Fruit fly (Drosophila melanogaster) whole organism, embryonic: ENCODE results near the gene Swip-1.

Experiments used
- Bgb ChIP-seq: fragments of 200-800 bp; sonication (Bioruptor generic); IDR thresholded peaks from 2 replicates; pipeline ENCODE4 v1.3.6; 2022; ENCODE audit warnings: missing biosample characterization, missing genetic modification characterization; ENCODE audit not compliant: partially characterized antibody
- BtbVII ChIP-seq: fragments of 200-800 bp; sonication (Bioruptor generic); optimal IDR thresholded peaks from 3 replicates; lab custom pipeline; 2017; ENCODE audit warnings: missing biosample characterization, mild to moderate bottlenecking, missing genetic modification characterization
- CG11085 ChIP-seq: fragments of 200-800 bp; sonication (Bioruptor generic); IDR thresholded peaks from 2 replicates; pipeline ENCODE4 v1.3.6; 2022; ENCODE audit warnings: missing biosample characterization, missing genetic modification characterization
- CG12155 ChIP-seq: fragments of 200-800 bp; sonication (Bioruptor generic); optimal IDR thresholded peaks from 3 replicates; lab custom pipeline; 2016; ENCODE audit warnings: missing biosample characterization, missing genetic modification characterization
- CG1233 ChIP-seq: fragments of 200-800 bp; sonication (Bioruptor generic); optimal IDR thresholded peaks from 4 replicates; lab custom pipeline; 2018; ENCODE audit warnings: missing biosample characterization, mild to moderate bottlenecking, missing genetic modification characterization
- CG12744 ChIP-seq: fragments of 200-800 bp; sonication (Bioruptor generic); optimal IDR thresholded peaks from 2 replicates; lab custom pipeline; 2016; ENCODE audit warnings: missing biosample characterization, missing genetic modification characterization
- CG13424 ChIP-seq: fragments of 200-800 bp; sonication (Bioruptor generic); optimal IDR thresholded peaks from 2 replicates; lab custom pipeline; 2019; ENCODE audit warnings: missing biosample characterization, mild to moderate bottlenecking, missing genetic modification characterization, moderate library complexity
- CG14014 ChIP-seq: fragments of 200-800 bp; sonication (Bioruptor generic); IDR thresholded peaks from 2 replicates; pipeline ENCODE4 v1.3.6; 2022; ENCODE audit warnings: missing biosample characterization, missing genetic modification characterization
- CG15011 ChIP-seq: fragments of 200-800 bp; sonication (Bioruptor generic); optimal IDR thresholded peaks from 3 replicates; lab custom pipeline; 2018; ENCODE audit warnings: missing biosample characterization, mild to moderate bottlenecking, missing genetic modification characterization
- CG15269 ChIP-seq: fragments of 200-800 bp; sonication (Bioruptor generic); optimal IDR thresholded peaks from 2 replicates; lab custom pipeline; 2018; ENCODE audit warnings: missing biosample characterization, mild to moderate bottlenecking, missing genetic modification characterization, moderate library complexity
- CG15601 ChIP-seq: fragments of 200-800 bp; sonication (Bioruptor generic); optimal IDR thresholded peaks from 3 replicates; lab custom pipeline; 2019; ENCODE audit warnings: missing biosample characterization, mild to moderate bottlenecking, missing genetic modification characterization, moderate library complexity
- CG18764 ChIP-seq: fragments of 200-800 bp; sonication (Bioruptor generic); optimal IDR thresholded peaks from 3 replicates; lab custom pipeline; 2016; ENCODE audit warnings: missing biosample characterization, missing genetic modification characterization
- CG2712 ChIP-seq: fragments of 200-800 bp; optimal IDR thresholded peaks from 3 replicates; lab custom pipeline; 2019; ENCODE audit warnings: missing biosample characterization, mild to moderate bottlenecking, missing genetic modification characterization, moderate library complexity
- CG30403 ChIP-seq: fragments of 200-800 bp; sonication (Bioruptor generic); optimal IDR thresholded peaks from 3 replicates; lab custom pipeline; 2016; ENCODE audit warnings: missing biosample characterization, missing genetic modification characterization
- CG31441 ChIP-seq: fragments of 200-800 bp; sonication (Bioruptor generic); IDR thresholded peaks from 2 replicates; pipeline ENCODE4 v1.3.6; 2022; ENCODE audit warnings: missing biosample characterization, missing genetic modification characterization
- CG32772 ChIP-seq: fragments of 200-800 bp; sonication (Bioruptor generic); IDR thresholded peaks from 2 replicates; pipeline ENCODE4 v1.3.6; 2022; ENCODE audit warnings: missing biosample characterization, missing genetic modification characterization
- CG3407 ChIP-seq: fragments of 200-800 bp; sonication (Bioruptor generic); optimal IDR thresholded peaks from 2 replicates; lab custom pipeline; 2018; ENCODE audit warnings: missing biosample characterization, mild to moderate bottlenecking, missing genetic modification characterization
- CG34224 ChIP-seq: fragments of 200-800 bp; sonication (Bioruptor generic); IDR thresholded peaks from 3 replicates; pipeline ENCODE4 v1.3.6; 2022; ENCODE audit warnings: missing biosample characterization, missing genetic modification characterization; ENCODE audit not compliant: partially characterized antibody
- CG3726 ChIP-seq: fragments of 200-800 bp; sonication (Bioruptor generic); IDR thresholded peaks from 3 replicates; pipeline ENCODE4, ENCODE4 v1.3.6; 2022; ENCODE audit warnings: missing biosample characterization, missing genetic modification characterization
- CG3847 ChIP-seq: fragments of 200-800 bp; sonication (Bioruptor generic); IDR thresholded peaks from 2 replicates; pipeline ENCODE4 v1.3.6; 2022; ENCODE audit warnings: missing biosample characterization, missing genetic modification characterization
- CG5180 ChIP-seq: fragments of 200-800 bp; sonication (Bioruptor generic); optimal IDR thresholded peaks from 3 replicates; lab custom pipeline; 2017; ENCODE audit warnings: missing biosample characterization, missing genetic modification characterization, mild to moderate bottlenecking, moderate library complexity, missing genetic modification reagents
- CG7372 ChIP-seq: fragments of 200-800 bp; sonication (Bioruptor generic); IDR thresholded peaks from 2 replicates; pipeline ENCODE4 v1.3.6; 2022; ENCODE audit warnings: missing biosample characterization, missing genetic modification characterization
- CG8359 ChIP-seq: fragments of 200-800 bp; sonication (Bioruptor generic); optimal IDR thresholded peaks from 2 replicates; lab custom pipeline; 2017; ENCODE audit warnings: missing biosample characterization, mild to moderate bottlenecking, missing genetic modification characterization, borderline replicate concordance
- CG9932 ChIP-seq: fragments of 200-800 bp; sonication (Bioruptor generic); IDR thresholded peaks from 2 replicates; pipeline ENCODE4 v1.3.6; 2022; ENCODE audit warnings: missing biosample characterization, missing genetic modification characterization
- D19A ChIP-seq: fragments of 200-800 bp; optimal IDR thresholded peaks from 3 replicates; lab custom pipeline; 2019; ENCODE audit warnings: missing biosample characterization, mild to moderate bottlenecking, missing genetic modification characterization, moderate library complexity
- Opbp ChIP-seq: fragments of 200-800 bp; sonication (Bioruptor generic); IDR thresholded peaks from 3 replicates; pipeline ENCODE4 v1.3.6; 2022; ENCODE audit warnings: missing biosample characterization, missing genetic modification characterization; ENCODE audit not compliant: partially characterized antibody
- TFAM ChIP-seq: fragments of 200-800 bp; sonication (Bioruptor generic); optimal IDR thresholded peaks from 2 replicates; lab custom pipeline; 2017; ENCODE audit warnings: missing biosample characterization, missing genetic modification characterization, inconsistent platforms
- br ChIP-seq: fragments of >200 bp; optimal IDR thresholded peaks from 2 replicates; lab custom pipeline; 2017
- bsh ChIP-seq, 2 experiments: fragments of 200-800 bp; sonication (Bioruptor generic); optimal IDR thresholded peaks; 2 replicates each; lab custom pipeline; 2017 to 2018; ENCODE audit warnings: mild to moderate bottlenecking in 2 of 2, missing biosample characterization in 2 of 2, missing genetic modification characterization in 2 of 2, moderate library complexity in 1 of 2
- cad ChIP-seq: fragments of >200 bp; optimal IDR thresholded peaks from 2 replicates; lab custom pipeline; 2017; ENCODE audit warnings: missing biosample characterization, missing genetic modification characterization
- cas ChIP-seq: fragments of 200-800 bp; sonication (Bioruptor generic); IDR thresholded peaks from 2 replicates; pipeline ENCODE4 v1.3.6; 2022; ENCODE audit warnings: missing biosample characterization, missing genetic modification characterization
- crol ChIP-seq: fragments of 200-800 bp; sonication (Bioruptor generic); IDR thresholded peaks from 2 replicates; pipeline ENCODE4 v1.3.6; 2022; ENCODE audit warnings: missing biosample characterization, missing genetic modification characterization
- ems ChIP-seq: fragments of 200-800 bp; sonication (Bioruptor generic); optimal IDR thresholded peaks from 3 replicates; lab custom pipeline; 2016; ENCODE audit warnings: missing biosample characterization, missing genetic modification characterization
- gcm ChIP-seq: fragments of 200-800 bp; sonication (Bioruptor generic); optimal IDR thresholded peaks from 2 replicates; lab custom pipeline; 2019; ENCODE audit warnings: missing biosample characterization, mild to moderate bottlenecking, missing genetic modification characterization, moderate library complexity
- hkb ChIP-seq, 2 experiments: fragments of 200-800 bp in 1 of 2; fragments of >200 bp in 1 of 2; sonication (Bioruptor generic) in 1 of 2; IDR thresholded peaks in 1 of 2; optimal IDR thresholded peaks in 1 of 2; 2 replicates each; pipeline versions ENCODE4 v1.3.6 to Lab custom; 2017 to 2022; ENCODE audit warnings: missing biosample characterization in 1 of 2, missing genetic modification characterization in 1 of 2
- insv ChIP-seq, 2 experiments: fragments of 200-800 bp; sonication (Bioruptor generic); optimal IDR thresholded peaks; 3 replicates each; lab custom pipeline; 2016 to 2018; ENCODE audit warnings: missing biosample characterization in 2 of 2, missing genetic modification characterization in 2 of 2
- kah ChIP-seq: fragments of 200-800 bp; sonication (Bioruptor generic); optimal IDR thresholded peaks from 2 replicates; lab custom pipeline; 2018; ENCODE audit warnings: missing biosample characterization, mild to moderate bottlenecking, missing genetic modification characterization
- ken ChIP-seq: fragments of 200-800 bp; sonication (Bioruptor generic); IDR thresholded peaks from 3 replicates; pipeline ENCODE4 v1.3.6; 2022; ENCODE audit warnings: missing biosample characterization, missing genetic modification characterization
- pan ChIP-seq, 4 experiments: fragments of >200 bp in 3 of 4; fragments of 200-800 bp in 1 of 4; sonication (Bioruptor generic) in 1 of 4; optimal IDR thresholded peaks in 3 of 4; IDR thresholded peaks in 1 of 4; 2 replicates each; pipeline versions ENCODE4 v1.3.6 to Lab custom; 2017 to 2022; ENCODE audit warnings: missing biosample characterization in 2 of 4, missing genetic modification characterization in 2 of 4, mixed read lengths in 1 of 4
- ranshi ChIP-seq: fragments of 200-800 bp; sonication (Bioruptor generic); IDR thresholded peaks from 2 replicates; pipeline ENCODE4 v1.3.6; 2022; ENCODE audit warnings: missing biosample characterization, missing genetic modification characterization
- ro ChIP-seq: fragments of 200-800 bp; sonication (Bioruptor generic); IDR thresholded peaks from 2 replicates; pipeline ENCODE4 v1.3.6; 2022; ENCODE audit warnings: missing biosample characterization, missing genetic modification characterization
- sd ChIP-seq: fragments of 200-800 bp; sonication (Bioruptor generic); optimal IDR thresholded peaks from 3 replicates; lab custom pipeline; 2018; ENCODE audit warnings: missing biosample characterization, mild to moderate bottlenecking, missing genetic modification characterization, moderate library complexity
- sens ChIP-seq: fragments of 200-800 bp; sonication (Bioruptor generic); peaks from one replicate; lab custom pipeline; 2016; ENCODE audit warnings: missing biosample characterization, missing genetic modification characterization
- seq ChIP-seq: fragments of 200-800 bp; sonication (Bioruptor generic); IDR thresholded peaks from 2 replicates; pipeline ENCODE4 v1.3.6; 2022; ENCODE audit warnings: missing biosample characterization, missing genetic modification characterization
- stc ChIP-seq: fragments of 200-800 bp; sonication (Bioruptor generic); IDR thresholded peaks from 2 replicates; pipeline ENCODE4 v1.3.6; 2022; ENCODE audit warnings: missing biosample characterization, missing genetic modification characterization
- sug ChIP-seq: fragments of 200-800 bp; optimal IDR thresholded peaks from 2 replicates; lab custom pipeline; 2019; ENCODE audit warnings: missing biosample characterization, mild to moderate bottlenecking, missing genetic modification characterization, moderate library complexity
- tll ChIP-seq, 2 experiments: fragments of 200-800 bp in 1 of 2; fragments of >200 bp in 1 of 2; sonication (Bioruptor generic) in 1 of 2; optimal IDR thresholded peaks; 2 replicates each; lab custom pipeline; 2017 to 2019; ENCODE audit warnings: missing biosample characterization in 2 of 2, missing genetic modification characterization in 2 of 2, mild to moderate bottlenecking in 1 of 2, moderate library complexity in 1 of 2
- unpg ChIP-seq: fragments of 200-800 bp; sonication (Bioruptor generic); optimal IDR thresholded peaks from 3 replicates; lab custom pipeline; 2018; ENCODE audit warnings: missing biosample characterization, mild to moderate bottlenecking, missing genetic modification characterization, moderate library complexity

Gene Swip-1

dm6 chr2L:19026491-19027197 lies 39.6 kb upstream of the Swip-1 start (continued):
- TF ChIP-seq BtbVII (GFP tag; lab: Kevin White, UChicago) (peak; percentile 75), ranshi (GFP tag; lab: Robert Waterston, UW) (peak; percentile 38; the same call in 1 of the 2 replicates), bsh (GFP tag; optimal IDR thresholded peaks at IDR 0.05; lab: Kevin White, UChicago) (peak in 1 of 2 experiments; percentile 28), CG8359 (GFP tag; lab: Kevin White, UChicago) (no peak), sens (GFP tag; lab: Kevin White, UChicago) (peak; percentile 48), Opbp (GFP tag; lab: Robert Waterston, UW) (no peak), CG12155 (GFP tag; lab: Kevin White, UChicago) (peak; percentile 5), kah (peak; percentile 28), insv (GFP tag; optimal IDR thresholded peaks at IDR 0.05; lab: Kevin White, UChicago) (no peak), CG18764 (GFP tag; lab: Kevin White, UChicago) (no peak), CG32772 (GFP tag; lab: Robert Waterston, UW) (no peak), CG15269 (tag; lab: Kevin White, UChicago) (peak; percentile 65), ems (GFP tag; lab: Kevin White, UChicago) (peak; percentile 6), seq (peak; percentile 51), CG34224 (GFP tag; lab: Robert Waterston, UW) (no peak), ro (no peak), cad (GFP tag; lab: Kevin White, UChicago) (no peak), CG1233 (GFP tag; lab: Kevin White, UChicago) (peak; percentile 53), D19A (peak; percentile 41), CG30403 (GFP tag; lab: Kevin White, UChicago) (peak; percentile 48), stc (GFP tag; lab: Robert Waterston, UW) (peak; percentile 22; the same call in 1 of the 2 replicates), CG31441 (GFP tag; lab: Robert Waterston, UW) (peak; percentile 64), sd (no peak), sug (tag; lab: Kevin White, UChicago) (peak; percentile 56), cas (GFP tag; lab: Robert Waterston, UW) (no peak), CG3407 (no peak), CG12744 (peak; percentile 31), Bgb (no peak), crol (peak; percentile 79), hkb (optimal IDR thresholded peaks at IDR 0.05; lab: Kevin White, UChicago) (no peak), hkb (GFP tag; IDR thresholded peaks at IDR 0.05; lab: Robert Waterston, UW) (peak; percentile 49; the same call in 1 of the 2 replicates), CG15601 (peak; percentile 15), unpg (GFP tag; lab: Kevin White, UChicago) (peak; percentile 44), pan (optimal IDR thresholded peaks at IDR 0.05; lab: Kevin White, UChicago) (no peak), pan (GFP tag; optimal IDR thresholded peaks at IDR 0.05 in 1 of 2, IDR thresholded peaks at IDR 0.05 in 1 of 2) (peak in 1 of 2 experiments; percentile 20), CG11085 (no peak), CG3726 (GFP tag; lab: Robert Waterston, UW) (no peak), CG15011 (GFP tag; lab: Kevin White, UChicago) (peak; percentile 46), br (lab: Kevin White, UChicago) (no peak), CG5180 (GFP tag; lab: Kevin White, UChicago) (peak; percentile 56), gcm (GFP tag; lab: Kevin White, UChicago) (peak; percentile 38), CG13424 (tag; lab: Kevin White, UChicago) (peak; percentile 70), CG14014 (GFP tag; lab: Robert Waterston, UW) (peak; percentile 59), CG9932 (peak; percentile 38; the same call in 1 of the 2 replicates), CG7372 (GFP tag; lab: Robert Waterston, UW) (peak; percentile 81), CG3847 (GFP tag; lab: Robert Waterston, UW) (peak; percentile 27), TFAM (no peak), tll (GFP tag; optimal IDR thresholded peaks at IDR 0.05; lab: Kevin White, UChicago) (no peak), CG2712 (peak; percentile 55), ken (GFP tag; lab: Robert Waterston, UW) (0 out of 3 replicates have a peak, but pooled peaks have one; percentile 16)
